Fruit fly (Drosophila melanogaster): Measurements from ENCODE around the gene CG43149.

DNA sequence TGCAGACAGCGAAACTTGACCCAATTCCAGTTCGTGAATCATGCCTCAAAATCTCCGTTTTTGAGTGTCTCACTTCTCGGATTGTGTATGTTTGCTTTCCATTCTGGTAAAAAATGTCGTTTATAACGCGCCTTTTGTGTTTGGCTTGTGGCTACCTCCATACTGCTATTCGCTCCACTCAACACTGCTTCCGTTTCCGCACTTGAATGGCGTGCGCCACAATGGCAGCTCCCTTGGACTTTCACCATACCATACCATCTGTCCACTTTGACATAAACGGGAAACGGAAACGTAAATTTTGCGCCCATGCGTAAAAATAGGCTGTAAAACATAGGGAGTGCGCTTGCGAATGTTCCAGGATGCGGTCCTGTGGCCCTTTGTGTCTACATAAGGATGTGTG is 19.9 kb downstream of the CG43149 start:
- TF ChIP-seq pad (GFP tag; optimal IDR thresholded peaks at IDR 0.05), result no peak
- no peak for TF ChIP-seq CG5204 (GFP tag; optimal IDR thresholded peaks at IDR 0.05)

Measured in whole organism, adult.